Fruit fly (Drosophila melanogaster) whole organism, pupa: Measurements from ENCODE around the gene Bsg.

Source experiments
- CG10348 ChIP-seq: fragments of 200-800 bp; sonication (Bioruptor generic); IDR thresholded peaks from 2 replicates; pipeline ENCODE4 v1.3.6; 2022; ENCODE audit warnings: missing biosample characterization, missing genetic modification characterization
- CG12605 ChIP-seq: fragments of 200-800 bp; sonication (Bioruptor generic); IDR thresholded peaks from 2 replicates; pipeline ENCODE4 v1.3.6; 2022; ENCODE audit warnings: missing biosample characterization, missing genetic modification characterization
- CG13204 ChIP-seq: fragments of 200-800 bp; sonication (Bioruptor generic); optimal IDR thresholded peaks from 2 replicates; lab custom pipeline; 2018; ENCODE audit warnings: missing biosample characterization, mild to moderate bottlenecking, missing genetic modification characterization, moderate library complexity
- CG14655 ChIP-seq: fragments of 200-800 bp; sonication (Bioruptor generic); optimal IDR thresholded peaks from 3 replicates; lab custom pipeline; 2017; ENCODE audit warnings: mild to moderate bottlenecking, missing biosample characterization, missing genetic modification reagents, missing genetic modification characterization
- CG15710 ChIP-seq: fragments of 200-800 bp; sonication (Bioruptor generic); optimal IDR thresholded peaks from 2 replicates; lab custom pipeline; 2018; ENCODE audit warnings: missing biosample characterization, mild to moderate bottlenecking, missing genetic modification characterization, moderate library complexity
- CG17806 ChIP-seq: fragments of 200-800 bp; sonication (Bioruptor generic); optimal IDR thresholded peaks from 2 replicates; lab custom pipeline; 2018; ENCODE audit warnings: missing biosample characterization, mild to moderate bottlenecking, missing genetic modification characterization, moderate library complexity
- CG32121 ChIP-seq: fragments of 200-800 bp; sonication (Bioruptor generic); IDR thresholded peaks from 2 replicates; pipeline ENCODE4 v1.3.6; 2022; ENCODE audit warnings: missing biosample characterization, missing genetic modification characterization
- CG34367 ChIP-seq: fragments of 200-800 bp; sonication (Bioruptor generic); optimal IDR thresholded peaks from 2 replicates; lab custom pipeline; 2018; ENCODE audit warnings: missing biosample characterization, mild to moderate bottlenecking, missing genetic modification characterization
- CG4496 ChIP-seq: fragments of 200-800 bp; sonication (Bioruptor generic); IDR thresholded peaks from 3 replicates; pipeline ENCODE4 v1.3.6; 2022; ENCODE audit warnings: missing biosample characterization, missing genetic modification characterization
- CG8159 ChIP-seq: fragments of 200-800 bp; sonication (Bioruptor generic); optimal IDR thresholded peaks from 3 replicates; lab custom pipeline; 2018; ENCODE audit warnings: missing biosample characterization, mild to moderate bottlenecking, missing genetic modification characterization, moderate library complexity
- CG8301 ChIP-seq: fragments of 200-800 bp; sonication (Bioruptor generic); optimal IDR thresholded peaks from 2 replicates; lab custom pipeline; 2018; ENCODE audit warnings: missing biosample characterization, mild to moderate bottlenecking, missing genetic modification characterization
- CG9948 ChIP-seq: fragments of 200-800 bp; sonication (Bioruptor generic); optimal IDR thresholded peaks from 2 replicates; lab custom pipeline; 2018; ENCODE audit warnings: missing biosample characterization, mild to moderate bottlenecking, missing genetic modification characterization, moderate library complexity
- D1 ChIP-seq: fragments of 200-800 bp; sonication (Bioruptor generic); optimal IDR thresholded peaks from 2 replicates; lab custom pipeline; 2018; ENCODE audit warnings: missing biosample characterization, mild to moderate bottlenecking, missing genetic modification characterization, moderate library complexity
- EcR ChIP-seq: fragments of 200-800 bp; sonication (Bioruptor generic); optimal IDR thresholded peaks from 3 replicates; lab custom pipeline; 2019; ENCODE audit warnings: missing biosample characterization, missing genetic modification characterization, mild to moderate bottlenecking, moderate library complexity, missing genetic modification reagents
- Ets98B ChIP-seq: fragments of 200-800 bp; sonication (Bioruptor generic); IDR thresholded peaks from 2 replicates; pipeline ENCODE4 v1.3.6; 2022; ENCODE audit warnings: missing biosample characterization, missing genetic modification characterization
- Pif1A ChIP-seq: fragments of 200-800 bp; sonication (Bioruptor generic); optimal IDR thresholded peaks from 3 replicates; lab custom pipeline; 2016; ENCODE audit warnings: missing biosample characterization, missing genetic modification characterization
- Pif1B ChIP-seq: fragments of 200-800 bp; sonication (Bioruptor generic); optimal IDR thresholded peaks from 3 replicates; lab custom pipeline; 2016; ENCODE audit warnings: missing biosample characterization, missing genetic modification characterization
- Snoo ChIP-seq: fragments of 200-800 bp; sonication (Bioruptor generic); optimal IDR thresholded peaks from 3 replicates; lab custom pipeline; 2017; ENCODE audit warnings: missing biosample characterization, mild to moderate bottlenecking, missing genetic modification characterization, inconsistent platforms
- fd96Ca ChIP-seq: fragments of 200-800 bp; sonication (Bioruptor generic); IDR thresholded peaks from 3 replicates; pipeline ENCODE4 v1.3.6; 2022; ENCODE audit warnings: missing biosample characterization, missing genetic modification characterization
- gl ChIP-seq: fragments of 200-800 bp; sonication (Bioruptor generic); optimal IDR thresholded peaks from 2 replicates; lab custom pipeline; 2018; ENCODE audit warnings: missing biosample characterization, mild to moderate bottlenecking, missing genetic modification characterization
- rn ChIP-seq: fragments of 200-800 bp; sonication (Bioruptor generic); IDR thresholded peaks from 2 replicates; pipeline ENCODE4 v1.3.6; 2022; ENCODE audit warnings: missing biosample characterization, missing genetic modification characterization

The Bsg gene

DNA sequence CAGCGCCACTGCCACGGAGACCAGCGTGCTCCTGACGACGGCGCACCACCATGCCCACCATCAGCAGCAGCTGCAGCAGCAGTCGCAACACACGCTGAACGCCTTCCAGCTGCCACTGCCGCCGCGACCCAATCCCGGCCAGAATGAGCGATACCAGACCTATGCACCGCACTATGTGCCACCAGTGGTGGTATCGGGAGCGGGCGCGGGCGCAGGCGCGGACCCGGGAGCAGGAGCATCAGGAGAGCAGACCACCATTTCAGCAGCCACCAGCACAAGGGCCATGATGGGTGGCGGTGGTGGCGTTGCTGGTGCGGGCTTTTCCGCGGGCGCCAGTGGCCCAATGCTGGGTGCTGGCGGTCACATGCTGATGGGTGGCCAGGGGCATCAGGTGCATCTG is 19.9 kb downstream of the Bsg start:
- TF ChIP-seq CG34367 (tag; lab: Kevin White, UChicago) (no peak), rn (no peak), D1 (tag; lab: Kevin White, UChicago) (no peak), CG32121 (GFP tag; lab: Robert Waterston, UW) (no peak), CG8159 (tag; lab: Kevin White, UChicago) (no peak), gl (no peak), Ets98B (GFP tag; lab: Robert Waterston, UW) (no peak), CG12605 (GFP tag; lab: Robert Waterston, UW) (no peak), CG14655 (GFP tag; lab: Kevin White, UChicago) (no peak), CG13204 (no peak), CG9948 (tag; lab: Kevin White, UChicago) (no peak), EcR (GFP tag; lab: Kevin White, UChicago) (no peak), Pif1A (GFP tag; lab: Kevin White, UChicago) (no peak), Pif1B (GFP tag; lab: Kevin White, UChicago) (no peak), Snoo (no peak), CG4496 (no peak), fd96Ca (GFP tag; lab: Robert Waterston, UW) (no peak), CG17806 (no peak)

DNA sequence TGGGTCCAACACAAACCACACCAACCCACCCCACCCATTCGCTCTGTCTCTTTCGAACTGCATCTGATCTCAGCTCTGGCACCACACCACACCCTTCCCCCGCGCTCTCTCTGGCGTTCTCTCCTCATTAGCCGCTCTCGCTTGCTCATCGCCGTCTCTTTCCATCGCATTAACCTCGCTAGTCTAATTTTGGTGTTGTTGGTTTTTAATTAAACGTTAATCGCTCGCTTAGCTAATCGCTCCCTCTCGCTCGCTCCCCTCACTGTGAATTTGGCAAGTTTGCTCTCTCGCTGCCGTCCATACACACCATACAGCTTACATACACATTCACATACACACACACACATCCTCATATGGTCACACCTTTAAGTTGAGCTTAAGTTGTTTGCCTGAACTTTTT is 20.9 kb downstream of the Bsg start:
- no peak for TF ChIP-seq fd96Ca (GFP tag; lab: Robert Waterston, UW)

DNA sequence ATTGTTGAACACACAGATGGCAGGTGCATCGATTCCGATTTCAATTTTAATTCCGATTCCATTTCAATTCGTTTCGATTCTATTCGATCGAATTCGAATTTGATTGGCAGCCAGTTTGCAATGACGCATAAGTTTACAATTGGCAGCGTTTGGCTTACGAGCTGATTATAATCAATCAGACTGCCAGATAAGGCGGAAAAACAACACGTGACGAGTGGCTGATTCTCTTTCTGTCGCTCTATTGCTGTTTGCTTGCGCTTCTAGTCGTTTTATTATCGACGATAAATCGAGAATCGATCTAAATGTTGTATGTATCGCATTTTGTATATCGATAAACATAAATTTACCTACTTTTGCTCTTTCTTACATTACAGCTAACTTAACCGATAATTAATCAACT is 21.5 kb downstream of the Bsg start:
- TF ChIP-seq CG10348 (GFP tag; lab: Robert Waterston, UW), result no peak
- no peak for TF ChIP-seq CG17806
- no peak for TF ChIP-seq CG8301 (tag; lab: Kevin White, UChicago)

dm6 chr2L:8110549-8111438 is 27.6 kb downstream of the Bsg start:
- TF ChIP-seq CG32121 (GFP tag; lab: Robert Waterston, UW) (no peak), Pif1B (GFP tag; lab: Kevin White, UChicago) (no peak), CG14655 (GFP tag; lab: Kevin White, UChicago) (no peak), CG8301 (tag; lab: Kevin White, UChicago) (no peak), D1 (tag; lab: Kevin White, UChicago) (no peak), CG9948 (tag; lab: Kevin White, UChicago) (no peak), CG10348 (GFP tag; lab: Robert Waterston, UW) (no peak), Ets98B (GFP tag; lab: Robert Waterston, UW) (no peak), CG8159 (tag; lab: Kevin White, UChicago) (no peak), fd96Ca (GFP tag; lab: Robert Waterston, UW) (no peak), EcR (GFP tag; lab: Kevin White, UChicago) (no peak), CG4496 (no peak), Pif1A (GFP tag; lab: Kevin White, UChicago) (no peak), CG15710 (no peak), CG34367 (tag; lab: Kevin White, UChicago) (no peak), CG13204 (no peak), Snoo (no peak), CG17806 (no peak)
- TF ChIP-seq, all 21 proteins: peak for 0

dm6 chr2L:8116632-8117193 is 33.5 kb downstream of the Bsg start:
- no peak for TF ChIP-seq CG4496
- TF ChIP-seq CG12605 (GFP tag; lab: Robert Waterston, UW), result no peak
- TF ChIP-seq CG10348 (GFP tag; lab: Robert Waterston, UW), result no peak
- no peak for TF ChIP-seq EcR (GFP tag; lab: Kevin White, UChicago)
- no peak for TF ChIP-seq Pif1A (GFP tag; lab: Kevin White, UChicago)
- no peak for TF ChIP-seq Pif1B (GFP tag; lab: Kevin White, UChicago)
- no peak for TF ChIP-seq CG17806
- no peak for TF ChIP-seq Snoo
- no peak for TF ChIP-seq CG34367 (tag; lab: Kevin White, UChicago)
- no peak for TF ChIP-seq CG8159 (tag; lab: Kevin White, UChicago)
- no peak for TF ChIP-seq fd96Ca (GFP tag; lab: Robert Waterston, UW)
- no peak for TF ChIP-seq CG9948 (tag; lab: Kevin White, UChicago)
- no peak for TF ChIP-seq CG32121 (GFP tag; lab: Robert Waterston, UW)
- TF ChIP-seq D1 (tag; lab: Kevin White, UChicago), result no peak

- no peak for TF ChIP-seq CG34367 (tag; lab: Kevin White, UChicago)
- TF ChIP-seq CG13204, result no peak
- no peak for TF ChIP-seq rn
- TF ChIP-seq D1 (tag; lab: Kevin White, UChicago), result no peak
- no peak for TF ChIP-seq CG8159 (tag; lab: Kevin White, UChicago)
- TF ChIP-seq CG17806, result no peak
- no peak for TF ChIP-seq CG4496
- no peak for TF ChIP-seq fd96Ca (GFP tag; lab: Robert Waterston, UW)
- no peak for TF ChIP-seq CG9948 (tag; lab: Kevin White, UChicago)
- no peak for TF ChIP-seq Pif1B (GFP tag; lab: Kevin White, UChicago)
- no peak for TF ChIP-seq CG32121 (GFP tag; lab: Robert Waterston, UW)
- TF ChIP-seq CG8301 (tag; lab: Kevin White, UChicago), result no peak
- no peak for TF ChIP-seq Snoo
- TF ChIP-seq Pif1A (GFP tag; lab: Kevin White, UChicago), result no peak
- TF ChIP-seq Ets98B (GFP tag; lab: Robert Waterston, UW), result no peak
- no peak for TF ChIP-seq CG12605 (GFP tag; lab: Robert Waterston, UW)
- no peak for TF ChIP-seq CG15710
These were observed 40.6 kb downstream of the Bsg start, which contains the start of the genes mon2 and CG8673 for dm6 chr2L:8123711-8124379. mon2 (minus strand) TSS chr2L:8124010. CG8673 (plus strand) TSS chr2L:8124329.
